Worm (Caenorhabditis elegans) whole organism, early embryonic: ENCODE measurements around the gene nspc-19.

Source experiments
- F13C5.2 ChIP-seq: sonication (generic microtip); optimal IDR thresholded peaks from 2 replicates; lab custom pipeline; 2017; ENCODE audit warnings: mild to moderate bottlenecking, missing genetic modification characterization, inconsistent platforms, missing compliant biosample characterization
- aly-1 ChIP-seq: sonication (generic microtip); optimal IDR thresholded peaks from 2 replicates; lab custom pipeline; 2016; ENCODE audit warnings: missing genetic modification characterization, missing compliant biosample characterization
- ama-1 ChIP-seq: fragments of 150-350 bp; optimal IDR thresholded peaks from 2 replicates; lab custom pipeline; 2014
- hmbx-1 ChIP-seq: sonication (generic microtip); optimal IDR thresholded peaks from 2 replicates; lab custom pipeline; 2016; ENCODE audit warnings: mild to moderate bottlenecking, missing genetic modification characterization, missing compliant biosample characterization
- tbx-37 ChIP-seq: fragments of 200-800 bp; sonication (Bioruptor generic); conservative IDR thresholded peaks from 2 replicates; pipeline ENCODE4 v1.3.6; 2022; ENCODE audit warnings: missing genetic modification reagents, missing genetic modification characterization, missing compliant biosample characterization

DNA sequence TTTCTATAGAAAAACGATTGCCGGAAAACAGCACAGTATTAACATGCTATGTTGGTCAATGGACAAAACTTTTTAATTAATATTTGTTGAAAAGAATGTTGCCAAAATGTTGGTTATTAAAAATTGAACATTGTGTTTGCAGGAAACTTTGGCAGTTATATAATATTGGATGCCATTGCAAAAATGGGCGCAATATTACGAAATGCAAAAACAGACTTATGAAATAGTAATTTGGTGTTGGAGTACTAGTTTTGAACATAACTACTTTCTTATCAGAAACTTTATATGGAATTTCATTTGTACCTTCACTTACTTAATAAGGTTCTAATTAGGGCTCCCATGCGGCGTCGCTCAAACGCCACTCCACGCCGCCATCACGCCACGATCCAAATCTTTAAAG is 18.1 kb upstream of the nspc-19 start:
- TF ChIP-seq aly-1 (tag; lab: Kevin White, UChicago), result no peak
- TF ChIP-seq F13C5.2 (tag; lab: Kevin White, UChicago), result no peak
- no peak for TF ChIP-seq ama-1 (lab: Kevin White, UChicago)
- no peak for TF ChIP-seq tbx-37 (GFP tag; lab: Robert Waterston, UW)
- no peak for TF ChIP-seq hmbx-1 (tag; lab: Kevin White, UChicago)
